Fruit fly (Drosophila melanogaster): ENCODE data around the gene del.
A peak's percentile ranks its signal among the peaks of the same experiment; 100 is the strongest.

Gene del

DNA sequence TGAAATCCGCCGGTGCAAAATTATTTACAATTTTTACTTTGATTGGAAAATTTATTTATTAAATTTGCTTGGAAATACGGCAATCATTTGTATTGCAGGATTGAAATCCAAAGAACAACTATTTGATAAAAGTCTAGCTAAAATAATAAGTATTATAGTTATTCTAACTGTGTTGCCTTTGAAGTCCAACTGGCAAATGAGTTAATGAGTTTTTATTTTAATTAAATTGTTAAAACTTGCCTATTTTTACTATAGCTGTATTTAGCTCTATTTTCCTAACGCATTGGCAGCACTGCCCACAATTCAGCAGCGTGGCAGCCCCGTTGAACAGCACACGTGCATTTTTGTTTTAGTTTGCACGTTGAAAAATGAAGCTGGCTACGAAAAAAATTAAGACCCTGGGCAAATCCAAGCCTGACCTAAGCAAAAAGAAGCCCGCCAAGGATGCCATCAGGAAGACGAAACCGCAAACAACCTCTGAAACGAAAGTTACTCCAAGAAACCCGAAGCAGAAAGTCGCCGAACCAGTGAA is 15.0 kb upstream of the del start, which contains the start of gene Noc2 (continued):
- TF ChIP-seq sna (GFP tag; IDR thresholded peaks at IDR 0.05; ENCODE audit: partially characterized antibody) (no peak), CG18011 (GFP tag; optimal IDR thresholded peaks at IDR 0.05) (no peak), Vsx1 (GFP tag; optimal IDR thresholded peaks at IDR 0.05) (no peak), Bgb (GFP tag; IDR thresholded peaks at IDR 0.05; ENCODE audit: partially characterized antibody) (no peak), CG10979 (tag; optimal IDR thresholded peaks at IDR 0.05) (peak; percentile 36), CG9817 (tag; optimal IDR thresholded peaks at IDR 0.05) (peak; percentile 49), BEAF-32 (GFP tag; optimal IDR thresholded peaks at IDR 0.05) (peak; percentile 23), ac (GFP tag; optimal IDR thresholded peaks at IDR 0.05) (no peak), CG2129 (GFP tag; IDR thresholded peaks at IDR 0.05; ENCODE audit: partially characterized antibody) (no peak), CG7271 (tag; optimal IDR thresholded peaks at IDR 0.05) (no peak), CG11695 (GFP tag; IDR thresholded peaks at IDR 0.05) (no peak), dan (GFP tag; IDR thresholded peaks at IDR 0.05) (no peak), psq (GFP tag; optimal IDR thresholded peaks at IDR 0.05) (no peak), CG15601 (tag; optimal IDR thresholded peaks at IDR 0.05) (peak; percentile 34), CoRest (tag; optimal IDR thresholded peaks at IDR 0.05) (peak; percentile 60), CG6765 (GFP tag; optimal IDR thresholded peaks at IDR 0.05) (peak; percentile 53), lbe (GFP tag; optimal IDR thresholded peaks at IDR 0.05) (no peak), usp (GFP tag; optimal IDR thresholded peaks at IDR 0.05) (no peak), CG1832 (GFP tag; optimal IDR thresholded peaks at IDR 0.05) (no peak), nerfin-2 (GFP tag; IDR thresholded peaks at IDR 0.05; ENCODE audit: partially characterized antibody) (no peak), CG6175 (GFP tag; IDR thresholded peaks at IDR 0.05) (no peak), Dek (tag; optimal IDR thresholded peaks at IDR 0.05) (no peak), CG6854 (GFP tag; optimal IDR thresholded peaks at IDR 0.05) (no peak), dmrt99B (tag; optimal IDR thresholded peaks at IDR 0.05) (peak; percentile 31), CG13296 (GFP tag; optimal IDR thresholded peaks at IDR 0.05) (peak; percentile 21), Pdp1 (GFP tag; optimal IDR thresholded peaks at IDR 0.05) (peak; percentile 11 to 31), pfk (GFP tag; optimal IDR thresholded peaks at IDR 0.05) (no peak), insv (GFP tag; optimal IDR thresholded peaks at IDR 0.05) (no peak), bsh (GFP tag; optimal IDR thresholded peaks at IDR 0.05) (peak in 1 of 2 experiments; percentile 32), Hr39 (optimal IDR thresholded peaks at IDR 0.05) (no peak), ci (GFP tag; IDR thresholded peaks at IDR 0.05) (0 out of 3 replicates have a peak, but pooled peaks have one; percentile 40), CG42726 (GFP tag; IDR thresholded peaks at IDR 0.05; ENCODE audit: partially characterized antibody) (no peak), Lpt (GFP tag; optimal IDR thresholded peaks at IDR 0.05) (no peak), CG17186 (GFP tag; optimal IDR thresholded peaks at IDR 0.05) (no peak), H15 (GFP tag; IDR thresholded peaks at IDR 0.05) (peak; percentile 62; the same call in 2 of the 3 replicates), danr (GFP tag; IDR thresholded peaks at IDR 0.05) (no peak), CG9932 (GFP tag; IDR thresholded peaks at IDR 0.05) (peak; percentile 70), nmo (GFP tag; optimal IDR thresholded peaks at IDR 0.05) (peak; percentile 61), CG17361 (GFP tag; IDR thresholded peaks at IDR 0.05) (peak; percentile 74), HLH3B (GFP tag; IDR thresholded peaks at IDR 0.05) (0 out of 2 replicates have a peak, but pooled peaks have one; percentile 19), croc (GFP tag; conservative IDR thresholded peaks at IDR 0.05) (no peak), CG14014 (GFP tag; IDR thresholded peaks at IDR 0.05) (peak; percentile 58), corto (GFP tag; optimal IDR thresholded peaks at IDR 0.05) (no peak), en (GFP tag; optimal IDR thresholded peaks at IDR 0.05) (no peak), hkb (optimal IDR thresholded peaks at IDR 0.05) (no peak), hkb (GFP tag; IDR thresholded peaks at IDR 0.05) (peak; percentile 43; the same call in 1 of the 2 replicates), fu2 (GFP tag; optimal IDR thresholded peaks at IDR 0.05) (no peak), CG12104 (GFP tag; optimal IDR thresholded peaks at IDR 0.05) (no peak), Hand (GFP tag; optimal IDR thresholded peaks at IDR 0.05) (no peak), CG1024 (GFP tag; IDR thresholded peaks at IDR 0.05) (peak; percentile 60)
